Fruit fly (Drosophila melanogaster) whole organism, embryonic: ENCODE data around the gene GABA-B-R2.

Experiments used
- CG10209 ChIP-seq: fragments of 200-800 bp; sonication (Bioruptor generic); optimal IDR thresholded peaks from 3 replicates; lab custom pipeline; 2017; ENCODE audit warnings: missing biosample characterization, mild to moderate bottlenecking, missing genetic modification characterization, missing genetic modification reagents
- CG1024 ChIP-seq: fragments of 200-800 bp; sonication (Bioruptor generic); IDR thresholded peaks from 2 replicates; pipeline ENCODE4 v1.3.6; 2022; ENCODE audit warnings: missing biosample characterization, missing genetic modification characterization
- CG11695 ChIP-seq: fragments of 200-800 bp; sonication (Bioruptor generic); IDR thresholded peaks from 3 replicates; pipeline ENCODE4 v1.3.6; 2022; ENCODE audit warnings: missing biosample characterization, missing genetic modification characterization
- CG12236 ChIP-seq: fragments of 200-800 bp; sonication (Bioruptor generic); optimal IDR thresholded peaks from 2 replicates; lab custom pipeline; 2016; ENCODE audit warnings: missing biosample characterization, missing genetic modification characterization
- CG12391 ChIP-seq: fragments of 200-800 bp; sonication (Bioruptor generic); optimal IDR thresholded peaks from 3 replicates; lab custom pipeline; 2018; ENCODE audit warnings: missing biosample characterization, mild to moderate bottlenecking, missing genetic modification characterization, moderate library complexity
- CG12769 ChIP-seq: fragments of 200-800 bp; sonication (Bioruptor generic); optimal IDR thresholded peaks from 2 replicates; lab custom pipeline; 2019; ENCODE audit warnings: missing biosample characterization, mild to moderate bottlenecking, missing genetic modification characterization, moderate library complexity
- CG14667 ChIP-seq: fragments of 200-800 bp; sonication (Bioruptor generic); IDR thresholded peaks from 2 replicates; pipeline ENCODE4 v1.3.6; 2022; ENCODE audit warnings: missing biosample characterization, missing genetic modification characterization
- CG15696 ChIP-seq: fragments of 200-800 bp; sonication (Bioruptor generic); optimal IDR thresholded peaks from 2 replicates; lab custom pipeline; 2019; ENCODE audit warnings: missing biosample characterization, mild to moderate bottlenecking, missing genetic modification characterization, moderate library complexity
- CG17361 ChIP-seq: fragments of 200-800 bp; sonication (Bioruptor generic); IDR thresholded peaks from 3 replicates; pipeline ENCODE4 v1.3.6; 2022; ENCODE audit warnings: missing biosample characterization, missing genetic modification characterization
- CG2202 ChIP-seq: fragments of 200-800 bp; sonication (Bioruptor generic); optimal IDR thresholded peaks from 2 replicates; lab custom pipeline; 2018; ENCODE audit warnings: missing biosample characterization, mild to moderate bottlenecking, missing genetic modification characterization
- CG31365 ChIP-seq: fragments of 200-800 bp; sonication (Bioruptor generic); optimal IDR thresholded peaks from 2 replicates; lab custom pipeline; 2018; ENCODE audit warnings: missing biosample characterization, mild to moderate bottlenecking, missing genetic modification characterization
- CG4707 ChIP-seq: fragments of 200-800 bp; sonication (Bioruptor generic); optimal IDR thresholded peaks from 2 replicates; lab custom pipeline; 2018; ENCODE audit warnings: missing biosample characterization, mild to moderate bottlenecking, missing genetic modification characterization, moderate library complexity
- CG6272 ChIP-seq: fragments of 200-800 bp; sonication (Bioruptor generic); IDR thresholded peaks from 2 replicates; pipeline ENCODE4 v1.3.6; 2022; ENCODE audit warnings: missing biosample characterization, missing genetic modification characterization
- CG8765 ChIP-seq: fragments of 200-800 bp; sonication (Bioruptor generic); IDR thresholded peaks from 2 replicates; pipeline ENCODE4 v1.3.6; 2022; ENCODE audit warnings: missing biosample characterization, missing genetic modification characterization
- Dip3 ChIP-seq: fragments of 200-800 bp; sonication (Bioruptor generic); optimal IDR thresholded peaks from 3 replicates; lab custom pipeline; 2016; ENCODE audit warnings: missing biosample characterization, missing genetic modification characterization
- Ets65A ChIP-seq: fragments of 200-800 bp; sonication (Bioruptor generic); peaks from one replicate; lab custom pipeline; 2016; ENCODE audit warnings: missing biosample characterization, missing genetic modification characterization
- GATAe ChIP-seq: fragments of 200-800 bp; sonication (Bioruptor generic); conservative IDR thresholded peaks from 2 replicates; pipeline ENCODE4 v1.3.6; 2022; ENCODE audit warnings: missing biosample characterization, missing genetic modification characterization
- HLHmδ ChIP-seq: fragments of 200-800 bp; sonication (Bioruptor generic); optimal IDR thresholded peaks from 2 replicates; lab custom pipeline; 2018; ENCODE audit warnings: missing biosample characterization, mild to moderate bottlenecking, missing genetic modification characterization, moderate library complexity
- MBD-R2 ChIP-seq: fragments of 200-800 bp; sonication (Bioruptor generic); IDR thresholded peaks from 2 replicates; pipeline ENCODE4 v1.3.6; 2022; ENCODE audit warnings: missing biosample characterization, missing genetic modification characterization
- NC2α ChIP-seq: fragments of 200-800 bp; sonication (Bioruptor generic); optimal IDR thresholded peaks from 2 replicates; lab custom pipeline; 2016; ENCODE audit warnings: missing biosample characterization, missing genetic modification characterization
- Pdp1 ChIP-seq, 2 experiments: fragments of 200-800 bp; sonication (Bioruptor generic); optimal IDR thresholded peaks; 3 replicates each; lab custom pipeline; 2016; ENCODE audit warnings: missing biosample characterization in 2 of 2, missing genetic modification characterization in 2 of 2, mild to moderate bottlenecking in 1 of 2, moderate library complexity in 1 of 2
- Poxn ChIP-seq: fragments of 200-800 bp; sonication (Bioruptor generic); IDR thresholded peaks from 2 replicates; pipeline ENCODE4 v1.3.6; 2022; ENCODE audit warnings: missing biosample characterization, missing genetic modification characterization
- abd-A ChIP-seq: fragments of 200-800 bp; sonication (Bioruptor generic); optimal IDR thresholded peaks from 3 replicates; lab custom pipeline; 2019; ENCODE audit warnings: missing biosample characterization, mild to moderate bottlenecking, missing genetic modification characterization, moderate library complexity
- ac ChIP-seq: fragments of 200-800 bp; sonication (Bioruptor generic); optimal IDR thresholded peaks from 3 replicates; lab custom pipeline; 2017; ENCODE audit warnings: missing biosample characterization, mild to moderate bottlenecking, missing genetic modification characterization
- ato ChIP-seq: fragments of 200-800 bp; sonication (Bioruptor generic); IDR thresholded peaks from 2 replicates; pipeline ENCODE4 v1.3.6; 2022; ENCODE audit warnings: missing biosample characterization, missing genetic modification characterization; ENCODE audit not compliant: partially characterized antibody
- az2 ChIP-seq: fragments of 200-800 bp; sonication (Bioruptor generic); optimal IDR thresholded peaks from 3 replicates; lab custom pipeline; 2016; ENCODE audit warnings: missing biosample characterization, missing genetic modification characterization
- bab2 ChIP-seq: fragments of 200-800 bp; sonication (Bioruptor generic); optimal IDR thresholded peaks from 2 replicates; lab custom pipeline; 2016; ENCODE audit warnings: missing biosample characterization, missing genetic modification characterization
- bsh ChIP-seq, 2 experiments: fragments of 200-800 bp; sonication (Bioruptor generic); optimal IDR thresholded peaks; 2 replicates each; lab custom pipeline; 2017 to 2018; ENCODE audit warnings: mild to moderate bottlenecking in 2 of 2, missing biosample characterization in 2 of 2, missing genetic modification characterization in 2 of 2, moderate library complexity in 1 of 2
- crp ChIP-seq, 2 experiments: fragments of 200-800 bp; sonication (Bioruptor generic); optimal IDR thresholded peaks; 2 replicates in 1 of 2; 3 replicates in 1 of 2; lab custom pipeline; 2017; ENCODE audit warnings: missing biosample characterization in 2 of 2, missing genetic modification characterization in 2 of 2, mild to moderate bottlenecking in 1 of 2, moderate library complexity in 1 of 2
- dan ChIP-seq: fragments of 200-800 bp; sonication (Bioruptor generic); IDR thresholded peaks from 2 replicates; pipeline ENCODE4 v1.3.6; 2022; ENCODE audit warnings: missing biosample characterization, missing genetic modification characterization
- dmrt99B ChIP-seq: fragments of 200-800 bp; sonication (Bioruptor generic); optimal IDR thresholded peaks from 2 replicates; lab custom pipeline; 2018; ENCODE audit warnings: missing biosample characterization, mild to moderate bottlenecking, missing genetic modification characterization, moderate library complexity
- esg ChIP-seq: fragments of 200-800 bp; sonication (Bioruptor generic); conservative IDR thresholded peaks from 2 replicates; pipeline ENCODE4 v1.3.6; 2022; ENCODE audit warnings: missing biosample characterization, missing genetic modification characterization
- eyg ChIP-seq: fragments of 200-800 bp; sonication (Bioruptor generic); optimal IDR thresholded peaks from 3 replicates; lab custom pipeline; 2016; ENCODE audit warnings: missing biosample characterization, missing genetic modification characterization
- fd3F ChIP-seq: fragments of 200-800 bp; sonication (Bioruptor generic); optimal IDR thresholded peaks from 2 replicates; lab custom pipeline; 2018; ENCODE audit warnings: missing biosample characterization, mild to moderate bottlenecking, missing genetic modification characterization, moderate library complexity
- gem ChIP-seq: fragments of 200-800 bp; sonication (Bioruptor generic); optimal IDR thresholded peaks from 2 replicates; lab custom pipeline; 2019; ENCODE audit warnings: missing biosample characterization, mild to moderate bottlenecking, missing genetic modification characterization, moderate library complexity
- grau ChIP-seq: fragments of 200-800 bp; optimal IDR thresholded peaks from 3 replicates; lab custom pipeline; 2019; ENCODE audit warnings: missing biosample characterization, mild to moderate bottlenecking, missing genetic modification characterization, moderate library complexity
- gro ChIP-seq: fragments of 200-800 bp; sonication (Bioruptor generic); optimal IDR thresholded peaks from 2 replicates; lab custom pipeline; 2016; ENCODE audit warnings: missing biosample characterization, missing genetic modification characterization
- kah ChIP-seq: fragments of 200-800 bp; sonication (Bioruptor generic); optimal IDR thresholded peaks from 2 replicates; lab custom pipeline; 2018; ENCODE audit warnings: missing biosample characterization, mild to moderate bottlenecking, missing genetic modification characterization
- nmo ChIP-seq: fragments of 200-800 bp; sonication (Bioruptor generic); optimal IDR thresholded peaks from 2 replicates; lab custom pipeline; 2018; ENCODE audit warnings: missing biosample characterization, mild to moderate bottlenecking, missing genetic modification characterization, moderate library complexity
- nom ChIP-seq: fragments of 200-800 bp; sonication (Bioruptor generic); optimal IDR thresholded peaks from 2 replicates; lab custom pipeline; 2017; ENCODE audit warnings: missing biosample characterization, missing genetic modification characterization, mild to moderate bottlenecking, moderate library complexity, missing genetic modification reagents
- pan ChIP-seq, 4 experiments: fragments of >200 bp in 3 of 4; fragments of 200-800 bp in 1 of 4; sonication (Bioruptor generic) in 1 of 4; optimal IDR thresholded peaks in 3 of 4; IDR thresholded peaks in 1 of 4; 2 replicates each; pipeline versions ENCODE4 v1.3.6 to Lab custom; 2017 to 2022; ENCODE audit warnings: missing biosample characterization in 2 of 4, missing genetic modification characterization in 2 of 4, mixed read lengths in 1 of 4
- sc ChIP-seq, 3 experiments: fragments of >200 bp in 2 of 3; fragments of 200-800 bp in 1 of 3; sonication (Bioruptor generic) in 1 of 3; optimal IDR thresholded peaks; 2 replicates in 2 of 3; 3 replicates in 1 of 3; lab custom pipeline; 2017; ENCODE audit warnings: mild to moderate bottlenecking in 1 of 3, missing biosample characterization in 1 of 3, missing genetic modification characterization in 1 of 3, missing genetic modification reagents in 1 of 3
- sim ChIP-seq: fragments of 200-800 bp; sonication (Bioruptor generic); IDR thresholded peaks from 2 replicates; pipeline ENCODE4 v1.3.6; 2022; ENCODE audit warnings: missing biosample characterization, missing genetic modification characterization
- sna ChIP-seq: fragments of 200-800 bp; sonication (Bioruptor generic); IDR thresholded peaks from 2 replicates; pipeline ENCODE4 v1.3.6; 2022; ENCODE audit warnings: missing biosample characterization, missing genetic modification characterization; ENCODE audit not compliant: partially characterized antibody
- trem ChIP-seq: fragments of 200-800 bp; optimal IDR thresholded peaks from 3 replicates; lab custom pipeline; 2019; ENCODE audit warnings: missing biosample characterization, mild to moderate bottlenecking, missing genetic modification characterization, moderate library complexity
- tup ChIP-seq: fragments of 200-800 bp; sonication (Bioruptor generic); optimal IDR thresholded peaks from 2 replicates; lab custom pipeline; 2016; ENCODE audit warnings: missing biosample characterization, mild to moderate bottlenecking, missing genetic modification characterization, moderate library complexity
- unpg ChIP-seq: fragments of 200-800 bp; sonication (Bioruptor generic); optimal IDR thresholded peaks from 3 replicates; lab custom pipeline; 2018; ENCODE audit warnings: missing biosample characterization, mild to moderate bottlenecking, missing genetic modification characterization, moderate library complexity
- wek ChIP-seq: fragments of 200-800 bp; sonication (Bioruptor generic); optimal IDR thresholded peaks from 3 replicates; lab custom pipeline; 2018; ENCODE audit warnings: missing biosample characterization, mild to moderate bottlenecking, missing genetic modification characterization, moderate library complexity
- zen2 ChIP-seq: fragments of 200-800 bp; sonication (Bioruptor generic); IDR thresholded peaks from 3 replicates; pipeline ENCODE4 v1.3.6; 2022; ENCODE audit warnings: missing biosample characterization, missing genetic modification characterization; ENCODE audit not compliant: partially characterized antibody

Gene GABA-B-R2

DNA sequence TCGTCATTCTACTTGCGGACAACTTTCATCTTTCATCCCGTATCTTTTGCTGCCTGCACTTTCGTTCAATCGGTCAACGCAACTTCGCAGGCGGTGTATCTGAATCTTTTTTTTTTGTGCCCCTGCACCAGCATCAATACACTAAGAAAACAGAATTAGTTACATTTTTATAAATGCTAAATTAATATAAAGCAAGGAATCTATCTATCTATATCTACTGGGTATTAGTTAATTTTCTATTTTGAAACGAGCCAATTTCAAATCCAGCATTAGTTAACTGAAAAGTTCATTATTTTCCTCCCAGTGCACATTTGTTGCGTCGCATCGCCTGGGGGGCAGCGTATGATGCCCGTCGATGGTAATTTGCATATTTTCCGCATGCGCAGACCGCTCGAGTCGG lies 42.7 kb downstream of the GABA-B-R2 start (continued):
- no peak for TF ChIP-seq abd-A (tag; lab: Kevin White, UChicago)
- TF ChIP-seq CG11695 = no peak
- TF ChIP-seq CG1024 (GFP tag; lab: Robert Waterston, UW) = no peak
- no peak for TF ChIP-seq CG15696 (tag; lab: Kevin White, UChicago)
- TF ChIP-seq ato (GFP tag; lab: Robert Waterston, UW) = no peak
- TF ChIP-seq CG12769 (tag; lab: Kevin White, UChicago) = no peak
- no peak for TF ChIP-seq CG12236 (GFP tag; lab: Kevin White, UChicago)
- TF ChIP-seq zen2 = no peak
- TF ChIP-seq MBD-R2 (GFP tag; lab: Robert Waterston, UW) = no peak
- no peak for TF ChIP-seq wek (GFP tag; lab: Kevin White, UChicago)
- TF ChIP-seq CG6272 = no peak
- no peak for TF ChIP-seq ac (GFP tag; lab: Kevin White, UChicago)
- TF ChIP-seq esg (GFP tag; lab: Robert Waterston, UW) = no peak
- no peak for TF ChIP-seq Poxn (GFP tag; lab: Robert Waterston, UW)
- no peak for TF ChIP-seq eyg (GFP tag; lab: Kevin White, UChicago)
- TF ChIP-seq nmo (GFP tag; lab: Kevin White, UChicago) = peak; percentile 19
- peak; percentile 17 for TF ChIP-seq az2
- TF ChIP-seq crp (GFP tag; optimal IDR thresholded peaks at IDR 0.05; lab: Kevin White, UChicago) = no peak
- 0 out of 3 replicates have a peak, but pooled peaks have one; percentile 12 for TF ChIP-seq CG17361 (GFP tag; lab: Robert Waterston, UW)
- no peak for TF ChIP-seq fd3F (GFP tag; lab: Kevin White, UChicago)
- peak; percentile 24 for TF ChIP-seq dmrt99B (tag; lab: Kevin White, UChicago)
- no peak for TF ChIP-seq CG10209
- peak in 1 of 2 experiments; percentile 37 for TF ChIP-seq bsh (GFP tag; optimal IDR thresholded peaks at IDR 0.05; lab: Kevin White, UChicago)
- TF ChIP-seq trem (tag; lab: Kevin White, UChicago) = peak; percentile 22
- TF ChIP-seq gem (tag; lab: Kevin White, UChicago) = peak; percentile 30
- TF ChIP-seq bab2 = no peak
- TF ChIP-seq sim = no peak
- TF ChIP-seq Ets65A (GFP tag; lab: Kevin White, UChicago) = no peak
- TF ChIP-seq nom (GFP tag; lab: Kevin White, UChicago) = no peak
- no peak for TF ChIP-seq pan (optimal IDR thresholded peaks at IDR 0.05; lab: Kevin White, UChicago)
- no peak for TF ChIP-seq pan (GFP tag; optimal IDR thresholded peaks at IDR 0.05 in 1 of 2, IDR thresholded peaks at IDR 0.05 in 1 of 2)
- no peak for TF ChIP-seq CG31365 (tag; lab: Kevin White, UChicago)
- no peak for TF ChIP-seq CG2202 (tag; lab: Kevin White, UChicago)
- TF ChIP-seq NC2α (GFP tag; lab: Kevin White, UChicago) = no peak
- no peak for TF ChIP-seq sna
- no peak for TF ChIP-seq sc (optimal IDR thresholded peaks at IDR 0.05; lab: Kevin White, UChicago)
- no peak for TF ChIP-seq sc (GFP tag; optimal IDR thresholded peaks at IDR 0.05; lab: Kevin White, UChicago)
- no peak for TF ChIP-seq CG4707 (GFP tag; lab: Kevin White, UChicago)
- TF ChIP-seq grau (tag; lab: Kevin White, UChicago) = no peak
- TF ChIP-seq GATAe (GFP tag; lab: Robert Waterston, UW) = no peak
- no peak for TF ChIP-seq tup (GFP tag; lab: Kevin White, UChicago)
- peak; percentile 2 for TF ChIP-seq unpg (GFP tag; lab: Kevin White, UChicago)
- no peak for TF ChIP-seq Dip3 (GFP tag; lab: Kevin White, UChicago)
- TF ChIP-seq dan = no peak
- TF ChIP-seq Pdp1 (GFP tag; optimal IDR thresholded peaks at IDR 0.05; lab: Kevin White, UChicago) = no peak
- TF ChIP-seq CG8765 (GFP tag; lab: Robert Waterston, UW) = no peak
- TF ChIP-seq kah (GFP tag; lab: Kevin White, UChicago) = no peak
- TF ChIP-seq gro = no peak
- 0 out of 2 replicates have a peak, but pooled peaks have one; percentile 17 for TF ChIP-seq CG14667 (GFP tag; lab: Robert Waterston, UW)
- TF ChIP-seq CG12391 (tag; lab: Kevin White, UChicago) = peak; percentile 1
- TF ChIP-seq HLHmδ (GFP tag; lab: Kevin White, UChicago) = no peak
